Fruit fly (Drosophila melanogaster) whole organism, prepupa: ENCODE measurements around the gene CG14659.

Source experiments
- Blimp-1 ChIP-seq: fragments of 200-800 bp; sonication (Bioruptor generic); optimal IDR thresholded peaks from 3 replicates; lab custom pipeline; 2017; ENCODE audit warnings: missing biosample characterization, missing genetic modification characterization, mild to moderate bottlenecking, moderate library complexity, missing genetic modification reagents
- CG10631 ChIP-seq: fragments of 200-800 bp; sonication (Bioruptor generic); optimal IDR thresholded peaks from 2 replicates; lab custom pipeline; 2016; ENCODE audit warnings: missing biosample characterization, missing genetic modification characterization
- CG10669 ChIP-seq: fragments of 200-800 bp; sonication (Bioruptor generic); optimal IDR thresholded peaks from 3 replicates; lab custom pipeline; 2018; ENCODE audit warnings: missing biosample characterization, mild to moderate bottlenecking, missing genetic modification characterization, moderate library complexity
- CG11294 ChIP-seq: fragments of 200-800 bp; sonication (Bioruptor generic); IDR thresholded peaks from 2 replicates; pipeline ENCODE4 v1.3.6; 2022; ENCODE audit warnings: missing biosample characterization, missing genetic modification characterization
- CG11762 ChIP-seq: fragments of 200-800 bp; sonication (Bioruptor generic); optimal IDR thresholded peaks from 3 replicates; lab custom pipeline; 2016; ENCODE audit warnings: missing biosample characterization, missing genetic modification characterization; ENCODE audit not compliant: insufficient read depth
- CG11902 ChIP-seq: fragments of 200-800 bp; sonication (Bioruptor generic); optimal IDR thresholded peaks from 3 replicates; lab custom pipeline; 2016; ENCODE audit warnings: missing biosample characterization, missing genetic modification characterization
- CG15336 ChIP-seq: fragments of 200-800 bp; sonication (Bioruptor generic); IDR thresholded peaks from 2 replicates; pipeline ENCODE4 v1.3.6; 2022; ENCODE audit warnings: missing biosample characterization, missing genetic modification characterization
- CG1621 ChIP-seq: fragments of 200-800 bp; sonication (Bioruptor generic); optimal IDR thresholded peaks from 3 replicates; lab custom pipeline; 2018; ENCODE audit warnings: missing biosample characterization, mild to moderate bottlenecking, missing genetic modification characterization
- CG16779 ChIP-seq: fragments of 200-800 bp; sonication (Bioruptor generic); optimal IDR thresholded peaks from 3 replicates; lab custom pipeline; 2017; ENCODE audit warnings: missing biosample characterization, mild to moderate bottlenecking, missing genetic modification characterization
- CG3032 ChIP-seq: fragments of 200-800 bp; optimal IDR thresholded peaks from 2 replicates; lab custom pipeline; 2019; ENCODE audit warnings: missing biosample characterization, mild to moderate bottlenecking, missing genetic modification characterization, moderate library complexity
- CG31627 ChIP-seq: fragments of 200-800 bp; sonication (Bioruptor generic); optimal IDR thresholded peaks from 3 replicates; lab custom pipeline; 2016; ENCODE audit warnings: missing biosample characterization, missing genetic modification characterization
- CG32006 ChIP-seq: fragments of 200-800 bp; sonication (Bioruptor generic); optimal IDR thresholded peaks from 3 replicates; lab custom pipeline; 2017; ENCODE audit warnings: missing biosample characterization, mild to moderate bottlenecking, missing genetic modification characterization
- CG3919 ChIP-seq: fragments of 200-800 bp; sonication (Bioruptor generic); optimal IDR thresholded peaks from 3 replicates; lab custom pipeline; 2016; ENCODE audit warnings: missing biosample characterization, missing genetic modification characterization
- CG4318 ChIP-seq: fragments of 200-800 bp; sonication (Bioruptor generic); optimal IDR thresholded peaks from 3 replicates; lab custom pipeline; 2017; ENCODE audit warnings: missing biosample characterization, mild to moderate bottlenecking, missing genetic modification characterization
- CG6163 ChIP-seq: fragments of 200-800 bp; sonication (Bioruptor generic); IDR thresholded peaks from 3 replicates; pipeline ENCODE4 v1.3.6; 2022; ENCODE audit warnings: missing biosample characterization, missing genetic modification characterization
- CG6276 ChIP-seq: fragments of 200-800 bp; sonication (Bioruptor generic); optimal IDR thresholded peaks from 2 replicates; lab custom pipeline; 2017; ENCODE audit warnings: missing biosample characterization, mild to moderate bottlenecking, missing genetic modification characterization
- CG6792 ChIP-seq: fragments of 200-800 bp; sonication (Bioruptor generic); optimal IDR thresholded peaks from 3 replicates; lab custom pipeline; 2016; ENCODE audit warnings: missing biosample characterization, missing genetic modification characterization
- CG6808 ChIP-seq: fragments of 200-800 bp; sonication (Bioruptor generic); optimal IDR thresholded peaks from 3 replicates; lab custom pipeline; 2017; ENCODE audit warnings: missing biosample characterization, missing genetic modification characterization, mild to moderate bottlenecking, moderate library complexity, missing genetic modification reagents
- CG6854 ChIP-seq: fragments of 200-800 bp; sonication (Bioruptor generic); optimal IDR thresholded peaks from 2 replicates; lab custom pipeline; 2017; ENCODE audit warnings: missing biosample characterization, mild to moderate bottlenecking, missing genetic modification characterization
- CG8119 ChIP-seq: fragments of 200-800 bp; sonication (Bioruptor generic); IDR thresholded peaks from 3 replicates; pipeline ENCODE4 v1.3.6; 2022; ENCODE audit warnings: missing biosample characterization, missing genetic modification characterization
- CG8319 ChIP-seq: fragments of 200-800 bp; sonication (Bioruptor generic); optimal IDR thresholded peaks from 3 replicates; lab custom pipeline; 2016; ENCODE audit warnings: missing biosample characterization, missing genetic modification characterization
- CG8632 ChIP-seq: fragments of 200-800 bp; sonication (Bioruptor generic); optimal IDR thresholded peaks from 3 replicates; lab custom pipeline; 2016; ENCODE audit warnings: missing biosample characterization, missing genetic modification characterization
- Eip78C ChIP-seq: fragments of 200-800 bp; sonication (Bioruptor generic); peaks from one replicate; lab custom pipeline; 2016; ENCODE audit warnings: missing biosample characterization, missing genetic modification characterization
- Eip93F ChIP-seq: fragments of 200-800 bp; sonication (Bioruptor generic); optimal IDR thresholded peaks from 2 replicates; lab custom pipeline; 2016; ENCODE audit warnings: missing biosample characterization, mild to moderate bottlenecking, missing genetic modification characterization
- Ets21C ChIP-seq: fragments of 200-800 bp; sonication (Bioruptor generic); optimal IDR thresholded peaks from 3 replicates; lab custom pipeline; 2016; ENCODE audit warnings: missing biosample characterization, missing genetic modification characterization
- Ets96B ChIP-seq: fragments of 200-800 bp; optimal IDR thresholded peaks from 2 replicates; lab custom pipeline; 2019; ENCODE audit warnings: missing biosample characterization, mild to moderate bottlenecking, missing genetic modification characterization, moderate library complexity
- Hr4 ChIP-seq: fragments of 200-800 bp; sonication (Bioruptor generic); optimal IDR thresholded peaks from 3 replicates; lab custom pipeline; 2016; ENCODE audit warnings: missing biosample characterization, missing genetic modification characterization
- Lpt ChIP-seq: fragments of 200-800 bp; sonication (Bioruptor generic); optimal IDR thresholded peaks from 3 replicates; lab custom pipeline; 2016; ENCODE audit warnings: missing biosample characterization, missing genetic modification characterization
- Met ChIP-seq: fragments of 200-800 bp; sonication (Bioruptor generic); optimal IDR thresholded peaks from 3 replicates; lab custom pipeline; 2016; ENCODE audit warnings: missing biosample characterization, missing genetic modification characterization
- OdsH ChIP-seq: fragments of 200-800 bp; sonication (Bioruptor generic); optimal IDR thresholded peaks from 3 replicates; lab custom pipeline; 2016; ENCODE audit warnings: missing biosample characterization, missing genetic modification characterization
- Smox ChIP-seq: fragments of 200-800 bp; sonication (Bioruptor generic); optimal IDR thresholded peaks from 3 replicates; lab custom pipeline; 2016; ENCODE audit warnings: missing biosample characterization, missing genetic modification characterization
- Sox102F ChIP-seq: fragments of 200-800 bp; sonication (Bioruptor generic); optimal IDR thresholded peaks from 2 replicates; lab custom pipeline; 2016; ENCODE audit warnings: missing biosample characterization, mild to moderate bottlenecking, missing genetic modification characterization
- Sox14 ChIP-seq: fragments of 200-800 bp; sonication (Bioruptor generic); optimal IDR thresholded peaks from 3 replicates; lab custom pipeline; 2016; ENCODE audit warnings: missing biosample characterization, missing genetic modification characterization
- Sox15 ChIP-seq: fragments of 200-800 bp; sonication (Bioruptor generic); optimal IDR thresholded peaks from 3 replicates; lab custom pipeline; 2016; ENCODE audit warnings: missing biosample characterization, missing genetic modification characterization
- achi ChIP-seq: fragments of 200-800 bp; sonication (Bioruptor generic); optimal IDR thresholded peaks from 3 replicates; lab custom pipeline; 2016; ENCODE audit warnings: missing biosample characterization, missing genetic modification characterization
- acj6 ChIP-seq: fragments of 200-800 bp; sonication (Bioruptor generic); optimal IDR thresholded peaks from 3 replicates; lab custom pipeline; 2016; ENCODE audit warnings: missing biosample characterization, missing genetic modification characterization
- cyc ChIP-seq: fragments of 200-800 bp; sonication (Bioruptor generic); optimal IDR thresholded peaks from 3 replicates; lab custom pipeline; 2016; ENCODE audit warnings: missing biosample characterization, missing genetic modification characterization
- dac ChIP-seq: fragments of 200-800 bp; sonication (Bioruptor generic); optimal IDR thresholded peaks from 2 replicates; lab custom pipeline; 2017; ENCODE audit warnings: missing biosample characterization, mild to moderate bottlenecking, missing genetic modification characterization
- dsx ChIP-seq: fragments of 200-800 bp; optimal IDR thresholded peaks from 3 replicates; lab custom pipeline; 2019; ENCODE audit warnings: missing biosample characterization, mild to moderate bottlenecking, missing genetic modification characterization, moderate library complexity; ENCODE audit not compliant: poor library complexity, severe bottlenecking
- eg ChIP-seq: fragments of 200-800 bp; sonication (Bioruptor generic); IDR thresholded peaks from 3 replicates; pipeline ENCODE4 v1.3.6; 2022; ENCODE audit warnings: missing biosample characterization, missing genetic modification characterization
- esn ChIP-seq: fragments of 200-800 bp; sonication (Bioruptor generic); optimal IDR thresholded peaks from 2 replicates; lab custom pipeline; 2016; ENCODE audit warnings: missing biosample characterization, mild to moderate bottlenecking, missing genetic modification characterization, moderate library complexity
- fd59A ChIP-seq: fragments of 200-800 bp; sonication (Bioruptor generic); optimal IDR thresholded peaks from 2 replicates; lab custom pipeline; 2017; ENCODE audit warnings: missing biosample characterization, mild to moderate bottlenecking, missing genetic modification characterization, missing genetic modification reagents
- fd85E ChIP-seq: fragments of 200-800 bp; sonication (Bioruptor generic); optimal IDR thresholded peaks from 3 replicates; lab custom pipeline; 2016; ENCODE audit warnings: missing biosample characterization, missing genetic modification characterization
- lz ChIP-seq: fragments of 200-800 bp; sonication (Bioruptor generic); optimal IDR thresholded peaks from 3 replicates; lab custom pipeline; 2016; ENCODE audit warnings: missing biosample characterization, missing genetic modification characterization
- net ChIP-seq: fragments of 200-800 bp; sonication (Bioruptor generic); optimal IDR thresholded peaks from 3 replicates; lab custom pipeline; 2016; ENCODE audit warnings: missing biosample characterization, missing genetic modification characterization
- pdm3 ChIP-seq: fragments of 200-800 bp; sonication (Bioruptor generic); optimal IDR thresholded peaks from 3 replicates; lab custom pipeline; 2016; ENCODE audit warnings: missing biosample characterization, missing genetic modification characterization
- salr ChIP-seq, 2 experiments: fragments of 200-800 bp; sonication (Bioruptor generic); optimal IDR thresholded peaks; 3 replicates each; lab custom pipeline; 2016 to 2018; ENCODE audit warnings: missing biosample characterization in 2 of 2, missing genetic modification characterization in 2 of 2, mild to moderate bottlenecking in 1 of 2
- spab ChIP-seq: fragments of 200-800 bp; sonication (Bioruptor generic); optimal IDR thresholded peaks from 2 replicates; lab custom pipeline; 2017; ENCODE audit warnings: missing biosample characterization, mild to moderate bottlenecking, missing genetic modification characterization, missing genetic modification reagents
- ss ChIP-seq, 2 experiments: fragments of 200-800 bp; sonication (Bioruptor generic); optimal IDR thresholded peaks; 2 replicates in 1 of 2; 3 replicates in 1 of 2; lab custom pipeline; 2017 to 2018; ENCODE audit warnings: mild to moderate bottlenecking in 2 of 2, missing biosample characterization in 2 of 2, missing genetic modification characterization in 2 of 2, moderate library complexity in 1 of 2
- svp ChIP-seq: fragments of 200-800 bp; sonication (Bioruptor generic); peaks from one replicate; lab custom pipeline; 2016; ENCODE audit warnings: missing biosample characterization, missing genetic modification characterization
- vri ChIP-seq: fragments of 200-800 bp; sonication (Bioruptor generic); optimal IDR thresholded peaks from 3 replicates; lab custom pipeline; 2016; ENCODE audit warnings: missing biosample characterization, mild to moderate bottlenecking, missing genetic modification characterization

Gene CG14659

DNA sequence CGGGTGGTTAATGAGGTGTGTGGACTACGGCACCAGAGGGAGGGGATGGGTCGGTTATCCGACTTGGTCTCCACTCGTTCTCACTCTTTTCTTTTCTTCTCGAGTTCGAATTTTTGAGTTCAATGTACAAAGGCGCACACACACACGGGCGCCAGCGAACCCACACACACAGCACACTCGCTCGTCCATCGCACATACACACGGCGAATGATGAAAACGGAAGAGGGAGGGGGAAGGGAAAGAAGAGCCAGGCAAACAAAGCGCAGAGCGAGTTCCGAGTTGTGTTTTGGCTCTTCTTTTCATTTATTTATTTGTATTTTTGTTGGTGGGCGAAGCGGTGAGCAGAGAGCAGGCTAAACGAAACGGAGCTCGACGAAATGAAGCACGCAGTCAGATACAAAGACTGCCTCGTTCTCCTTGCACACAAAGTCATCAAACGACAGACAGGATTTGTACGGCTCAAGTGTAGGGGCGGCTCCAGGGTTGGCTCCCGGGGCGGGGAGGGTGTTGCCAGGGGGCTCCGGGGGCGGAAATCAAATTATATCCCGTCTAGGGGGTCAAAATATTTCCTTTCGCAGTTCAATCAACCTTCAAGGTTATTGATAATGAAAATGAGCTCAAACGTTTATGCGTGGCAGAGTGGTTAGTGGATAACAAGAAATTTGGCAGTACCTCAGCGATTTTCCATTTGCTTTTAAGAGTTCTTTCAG lies 21.0 kb downstream of the CG14659 start:
- TF ChIP-seq CG10631 (GFP tag; lab: Kevin White, UChicago): no peak
- peak; percentile 77 for TF ChIP-seq CG6163 (GFP tag; lab: Robert Waterston, UW)
- TF ChIP-seq Sox14 (GFP tag; lab: Kevin White, UChicago): peak; percentile 94
- no peak for TF ChIP-seq Ets21C
- peak; percentile 1 for TF ChIP-seq CG16779 (tag; lab: Kevin White, UChicago)
- TF ChIP-seq Sox15: no peak
- TF ChIP-seq esn (GFP tag; lab: Kevin White, UChicago): peak; percentile 22
- TF ChIP-seq CG6276 (GFP tag; lab: Kevin White, UChicago): no peak
- no peak for TF ChIP-seq fd59A (GFP tag; lab: Kevin White, UChicago)
- peak; percentile 56 for TF ChIP-seq CG6808 (GFP tag; lab: Kevin White, UChicago)
- no peak for TF ChIP-seq CG32006 (GFP tag; lab: Kevin White, UChicago)
- TF ChIP-seq CG1621 (tag; lab: Kevin White, UChicago): peak; percentile 42
- no peak for TF ChIP-seq OdsH
- peak; percentile 19 for TF ChIP-seq CG6792
- peak; percentile 21; the same call in 1 of the 2 replicates for TF ChIP-seq CG15336 (GFP tag; lab: Robert Waterston, UW)
- no peak for TF ChIP-seq CG8319 (GFP tag; lab: Kevin White, UChicago)
- TF ChIP-seq spab: peak; percentile 1
- no peak for TF ChIP-seq CG10669 (GFP tag; lab: Kevin White, UChicago)
- peak; percentile 65 for TF ChIP-seq vri (GFP tag; lab: Kevin White, UChicago)
- no peak for TF ChIP-seq acj6 (GFP tag; lab: Kevin White, UChicago)
- peak; percentile 15 for TF ChIP-seq Met (GFP tag; lab: Kevin White, UChicago)
- TF ChIP-seq CG11762 (GFP tag; lab: Kevin White, UChicago): no peak
- TF ChIP-seq svp (GFP tag; lab: Kevin White, UChicago): peak; percentile 47
- TF ChIP-seq Lpt (GFP tag; lab: Kevin White, UChicago): peak; percentile 31
- TF ChIP-seq fd85E (GFP tag; lab: Kevin White, UChicago): no peak
- TF ChIP-seq CG3919: peak; percentile 30
- TF ChIP-seq Eip78C (GFP tag; lab: Kevin White, UChicago): peak; percentile 74
- no peak for TF ChIP-seq CG8119
- no peak for TF ChIP-seq cyc
- peak; percentile 68 for TF ChIP-seq CG6854 (GFP tag; lab: Kevin White, UChicago)
- no peak for TF ChIP-seq Smox (GFP tag; lab: Kevin White, UChicago)
- TF ChIP-seq CG3032: peak; percentile 32
- peak; percentile 12 for TF ChIP-seq lz (GFP tag; lab: Kevin White, UChicago)
- peak; percentile 70 for TF ChIP-seq Sox102F (GFP tag; lab: Kevin White, UChicago)
- no peak for TF ChIP-seq CG4318 (GFP tag; lab: Kevin White, UChicago)
- TF ChIP-seq dsx: peak; percentile 90
- peak; percentile 4 for TF ChIP-seq Ets96B (tag; lab: Kevin White, UChicago)
- no peak for TF ChIP-seq CG8632
- TF ChIP-seq net (GFP tag; lab: Kevin White, UChicago): peak; percentile 9
- no peak for TF ChIP-seq CG11902 (GFP tag; lab: Kevin White, UChicago)
- no peak for TF ChIP-seq CG31627 (GFP tag; lab: Kevin White, UChicago)
- TF ChIP-seq Eip93F (GFP tag; lab: Kevin White, UChicago): peak; percentile 84
- no peak for TF ChIP-seq Hr4 (GFP tag; lab: Kevin White, UChicago)
- TF ChIP-seq eg (GFP tag; lab: Robert Waterston, UW): no peak
- TF ChIP-seq pdm3 (GFP tag; lab: Kevin White, UChicago): no peak
- peak; percentile 74 to 80 for TF ChIP-seq ss (GFP tag; optimal IDR thresholded peaks at IDR 0.05; lab: Kevin White, UChicago)
- no peak for TF ChIP-seq CG11294 (GFP tag; lab: Robert Waterston, UW)
- TF ChIP-seq Blimp-1 (GFP tag; lab: Kevin White, UChicago): peak; percentile 58
- TF ChIP-seq achi (GFP tag; lab: Kevin White, UChicago): no peak
- TF ChIP-seq salr (GFP tag; optimal IDR thresholded peaks at IDR 0.05; lab: Kevin White, UChicago): no peak
- TF ChIP-seq dac (GFP tag; lab: Kevin White, UChicago): no peak
